Worm (Caenorhabditis elegans): ENCODE data around the gene F13D12.8.
"Not testable (repeated sequence)": the region's sequence is repeated elsewhere in the genome, so short reads cannot be mapped to it uniquely, and the experiment has no call there.

DNA sequence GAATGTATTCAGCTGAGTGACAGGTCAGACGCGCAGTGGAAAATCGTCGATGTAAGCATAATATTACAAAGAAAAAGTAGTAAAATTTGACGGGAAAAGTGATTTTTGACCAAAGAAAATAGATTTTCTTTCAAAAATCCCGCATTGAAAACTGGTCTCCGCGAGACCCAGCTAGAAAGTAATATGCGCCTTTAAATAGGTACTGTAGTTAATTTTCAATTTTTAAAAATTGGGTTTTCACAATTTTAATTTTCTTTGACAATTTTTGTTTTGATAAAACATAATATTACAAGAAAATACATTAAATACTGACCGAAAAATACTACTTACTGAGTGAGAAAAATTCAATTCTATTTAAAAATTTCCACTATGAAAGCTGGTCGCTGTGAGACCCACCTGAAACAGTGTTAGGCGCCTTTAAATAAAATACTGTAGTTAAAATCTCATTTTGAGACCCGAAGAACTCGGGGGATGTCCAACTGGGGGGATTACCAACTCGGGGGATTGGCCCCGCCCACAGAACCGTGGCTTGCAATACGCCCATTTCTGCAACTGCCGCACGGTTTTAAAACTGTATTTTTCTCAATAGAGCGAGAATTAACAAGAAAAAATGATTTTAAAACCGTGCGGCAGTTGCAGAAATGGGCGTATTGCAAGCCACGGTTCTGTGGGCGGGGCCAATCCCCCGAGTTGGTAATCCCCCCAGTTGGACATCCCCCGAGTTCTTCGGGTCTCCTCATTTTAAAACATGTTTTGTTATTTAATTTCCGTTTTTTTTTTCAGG is 37.0 kb downstream of the F13D12.8 start, which contains the start of gene tars-1:
- not testable (repeated sequence) for TF ChIP-seq B0310.2 (tag; optimal IDR thresholded peaks at IDR 0.05); aly-1 (tag; optimal IDR thresholded peaks at IDR 0.05); hmbx-1 (tag; optimal IDR thresholded peaks at IDR 0.05); ama-1 (optimal IDR thresholded peaks at IDR 0.05); tbx-11 (GFP tag; IDR thresholded peaks at IDR 0.05); hnd-1 (tag; optimal IDR thresholded peaks at IDR 0.05); sea-1 (GFP tag; conservative IDR thresholded peaks at IDR 0.05); F13C5.2 (tag; optimal IDR thresholded peaks at IDR 0.05); scrt-1 (GFP tag; IDR thresholded peaks at IDR 0.05); tbx-37 (GFP tag; conservative IDR thresholded peaks at IDR 0.05)

Data from whole organism, early embryonic.